Worm (Caenorhabditis elegans) whole organism, L3 larva: ENCODE results near the gene tag-342.

Experiments
- ZK546.5 ChIP-seq: sonication (generic microtip); optimal IDR thresholded peaks from 2 replicates; lab custom pipeline; 2017; ENCODE audit warnings: missing biosample characterization, missing genetic modification characterization
- aly-2 ChIP-seq: fragments of 150-350 bp; optimal IDR thresholded peaks from 2 replicates; lab custom pipeline; 2014; ENCODE audit warnings: missing biosample characterization, missing genetic modification characterization
- ama-1 ChIP-seq: fragments of 150-350 bp; optimal IDR thresholded peaks from 2 replicates; lab custom pipeline; 2018
- ceh-16 ChIP-seq: sonication (generic microtip); optimal IDR thresholded peaks from 2 replicates; lab custom pipeline; 2017; ENCODE audit warnings: missing biosample characterization, missing genetic modification characterization
- ceh-28 ChIP-seq: fragments of 150-350 bp; optimal IDR thresholded peaks from 2 replicates; lab custom pipeline; 2014; ENCODE audit warnings: missing biosample characterization, missing genetic modification reagents, missing genetic modification characterization
- daf-12 ChIP-seq: fragments of 150-350 bp; optimal IDR thresholded peaks from 2 replicates; lab custom pipeline; 2014; ENCODE audit warnings: missing biosample characterization, missing genetic modification reagents, missing genetic modification characterization
- egl-27 ChIP-seq: sonication (generic microtip); optimal IDR thresholded peaks from 4 replicates; lab custom pipeline; 2017; ENCODE audit warnings: missing biosample characterization, missing genetic modification reagents, missing genetic modification characterization
- elt-1 ChIP-seq: fragments of 150-350 bp; optimal IDR thresholded peaks from 2 replicates; lab custom pipeline; 2014; ENCODE audit warnings: missing biosample characterization, missing genetic modification characterization
- elt-2 ChIP-seq: sonication (generic microtip); optimal IDR thresholded peaks from 2 replicates; lab custom pipeline; 2016; ENCODE audit warnings: missing genetic modification reagents, mild to moderate bottlenecking, missing genetic modification characterization, missing compliant biosample characterization
- elt-3 ChIP-seq, 3 experiments: fragments of 150-350 bp in 1 of 3; sonication (generic microtip) in 2 of 3; optimal IDR thresholded peaks; 2 replicates in 2 of 3; 4 replicates in 1 of 3; lab custom pipeline; 2014 to 2017; ENCODE audit warnings: missing biosample characterization in 3 of 3, missing genetic modification characterization in 3 of 3
- fkh-10 ChIP-seq: sonication (generic microtip); optimal IDR thresholded peaks from 2 replicates; lab custom pipeline; 2017; ENCODE audit warnings: missing biosample characterization, missing genetic modification reagents, missing genetic modification characterization
- fkh-2 ChIP-seq: fragments of 150-350 bp; optimal IDR thresholded peaks from 2 replicates; lab custom pipeline; 2014; ENCODE audit warnings: missing biosample characterization, missing genetic modification reagents, missing genetic modification characterization
- fos-1 ChIP-seq: fragments of 150-350 bp; optimal IDR thresholded peaks from 2 replicates; lab custom pipeline; 2014; ENCODE audit warnings: missing biosample characterization, missing genetic modification characterization
- hmg-11 ChIP-seq: sonication (generic microtip); optimal IDR thresholded peaks from 2 replicates; lab custom pipeline; 2016; ENCODE audit warnings: missing genetic modification characterization, missing compliant biosample characterization
- jun-1 ChIP-seq: fragments of 150-350 bp; optimal IDR thresholded peaks from 2 replicates; lab custom pipeline; 2014; ENCODE audit warnings: missing biosample characterization, missing genetic modification reagents, missing genetic modification characterization
- lin-15B ChIP-seq: fragments of 150-350 bp; optimal IDR thresholded peaks from 2 replicates; lab custom pipeline; 2014; ENCODE audit warnings: missing biosample characterization, missing genetic modification characterization
- lin-39 ChIP-seq: fragments of 150-350 bp; optimal IDR thresholded peaks from 2 replicates; lab custom pipeline; 2018; ENCODE audit warnings: missing biosample characterization, missing genetic modification reagents, missing genetic modification characterization
- nfya-1 ChIP-seq: sonication (generic microtip); optimal IDR thresholded peaks from 2 replicates; lab custom pipeline; 2017; ENCODE audit warnings: missing genetic modification characterization, mild to moderate bottlenecking, missing compliant biosample characterization, antibody characterized with exemption, moderate library complexity; ENCODE audit not compliant: insufficient read depth
- nhr-11 ChIP-seq: fragments of 150-350 bp; optimal IDR thresholded peaks from 2 replicates; lab custom pipeline; 2014; ENCODE audit warnings: missing biosample characterization, missing genetic modification characterization
- nhr-23 ChIP-seq: fragments of 150-350 bp; optimal IDR thresholded peaks from 2 replicates; lab custom pipeline; 2014; ENCODE audit warnings: missing biosample characterization, missing genetic modification reagents, missing genetic modification characterization
- nhr-237 ChIP-seq: fragments of 150-350 bp; optimal IDR thresholded peaks from 2 replicates; lab custom pipeline; 2014; ENCODE audit warnings: missing biosample characterization, missing genetic modification characterization
- nhr-25 ChIP-seq: sonication (generic microtip); optimal IDR thresholded peaks from 2 replicates; lab custom pipeline; 2017; ENCODE audit warnings: missing biosample characterization, missing genetic modification characterization
- nhr-28 ChIP-seq: fragments of 150-350 bp; optimal IDR thresholded peaks from 2 replicates; lab custom pipeline; 2014; ENCODE audit warnings: missing biosample characterization, missing genetic modification characterization
- nhr-43 ChIP-seq: sonication (generic microtip); optimal IDR thresholded peaks from 2 replicates; lab custom pipeline; 2016; ENCODE audit warnings: mild to moderate bottlenecking, missing genetic modification characterization, missing compliant biosample characterization; ENCODE audit not compliant: poor library complexity, severe bottlenecking
- nhr-67 ChIP-seq: fragments of 150-350 bp; optimal IDR thresholded peaks from 2 replicates; lab custom pipeline; 2014; ENCODE audit warnings: missing biosample characterization, missing genetic modification characterization
- pha-4 ChIP-seq: fragments of 150-350 bp; optimal IDR thresholded peaks from 2 replicates; lab custom pipeline; 2014; ENCODE audit warnings: missing biosample characterization, missing genetic modification reagents, missing genetic modification characterization
- pqm-1 ChIP-seq: fragments of 150-350 bp; optimal IDR thresholded peaks from 2 replicates; lab custom pipeline; 2017; ENCODE audit warnings: missing biosample characterization, missing genetic modification characterization, inconsistent platforms
- snpc-4 ChIP-seq: fragments of 150-350 bp; optimal IDR thresholded peaks from 2 replicates; lab custom pipeline; 2014; ENCODE audit warnings: missing biosample characterization, missing genetic modification characterization
- tbx-2 ChIP-seq: sonication (generic microtip); optimal IDR thresholded peaks from 2 replicates; lab custom pipeline; 2016; ENCODE audit warnings: mild to moderate bottlenecking, missing genetic modification characterization, missing compliant biosample characterization
- unc-39 ChIP-seq: sonication (generic microtip); optimal IDR thresholded peaks from 4 replicates; lab custom pipeline; 2017; ENCODE audit warnings: missing biosample characterization, missing genetic modification characterization
- unc-62 ChIP-seq: fragments of 150-350 bp; sonication (generic microtip); optimal IDR thresholded peaks from 4 replicates; lab custom pipeline; 2014; ENCODE audit warnings: missing biosample characterization, missing genetic modification reagents, missing genetic modification characterization
- zag-1 ChIP-seq: fragments of 150-350 bp; optimal IDR thresholded peaks from 2 replicates; lab custom pipeline; 2014; ENCODE audit warnings: missing biosample characterization, missing genetic modification characterization
- ztf-4 ChIP-seq: fragments of 150-350 bp; optimal IDR thresholded peaks from 2 replicates; lab custom pipeline; 2014; ENCODE audit warnings: missing biosample characterization, missing genetic modification characterization

The tag-342 gene

DNA sequence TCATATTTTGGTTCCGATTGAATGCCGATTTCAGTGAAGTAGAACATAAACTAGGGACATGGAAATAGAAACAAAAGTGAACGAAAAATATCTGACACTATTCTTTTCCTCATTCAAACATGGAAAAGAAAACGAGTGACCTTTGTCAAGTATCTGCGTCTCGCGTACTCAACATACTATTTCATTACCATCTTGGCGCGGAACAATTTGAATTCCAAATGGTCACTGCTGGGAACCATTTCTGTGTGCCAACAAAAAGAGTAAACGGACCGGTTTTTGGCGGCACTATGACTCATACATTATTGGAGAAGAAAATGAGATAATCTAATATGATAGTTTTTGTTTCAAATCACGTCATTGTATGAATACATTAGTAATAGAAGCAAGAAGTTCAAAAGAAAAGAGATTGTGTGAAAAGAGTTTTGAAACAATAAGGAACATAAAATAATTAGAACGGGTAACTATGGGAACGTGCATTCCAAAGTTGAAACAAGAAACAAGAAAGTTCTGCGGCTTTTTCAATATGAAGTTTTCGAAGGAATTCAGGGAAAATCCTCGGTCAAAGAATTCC lies 14.6 kb downstream of the tag-342 start:
- TF ChIP-seq pha-4 = peak; percentile 18
- peak; percentile 53 for TF ChIP-seq nhr-25 (tag; lab: Kevin White, UChicago)
- TF ChIP-seq nhr-11 (tag; lab: Kevin White, UChicago) = no peak
- no peak for TF ChIP-seq fos-1 (tag; lab: Kevin White, UChicago)
- no peak for TF ChIP-seq egl-27 (tag; lab: Kevin White, UChicago)
- TF ChIP-seq tbx-2 (tag; lab: Kevin White, UChicago) = no peak
- no peak for TF ChIP-seq daf-12 (tag; lab: Kevin White, UChicago)

- TF ChIP-seq ceh-28 (tag; lab: Kevin White, UChicago) (no peak), ceh-16 (tag; lab: Kevin White, UChicago) (no peak), unc-62 (no peak), daf-12 (tag; lab: Kevin White, UChicago) (no peak), nhr-23 (no peak), ZK546.5 (no peak), nhr-43 (tag; lab: Kevin White, UChicago) (no peak), egl-27 (tag; lab: Kevin White, UChicago) (no peak), nfya-1 (tag; lab: Kevin White, UChicago) (peak; percentile 65), elt-2 (tag; lab: Kevin White, UChicago) (no peak), fos-1 (tag; lab: Kevin White, UChicago) (no peak), zag-1 (tag; lab: Kevin White, UChicago) (no peak), pha-4 (no peak), lin-39 (tag; lab: Kevin White, UChicago) (peak; percentile 0), lin-15B (tag; lab: Kevin White, UChicago) (peak; percentile 57)
- TF ChIP-seq, all 47 proteins: peak for 3
Measured at ce11 chrIII:9483716-9484115, 15.8 kb downstream of the tag-342 start.

DNA sequence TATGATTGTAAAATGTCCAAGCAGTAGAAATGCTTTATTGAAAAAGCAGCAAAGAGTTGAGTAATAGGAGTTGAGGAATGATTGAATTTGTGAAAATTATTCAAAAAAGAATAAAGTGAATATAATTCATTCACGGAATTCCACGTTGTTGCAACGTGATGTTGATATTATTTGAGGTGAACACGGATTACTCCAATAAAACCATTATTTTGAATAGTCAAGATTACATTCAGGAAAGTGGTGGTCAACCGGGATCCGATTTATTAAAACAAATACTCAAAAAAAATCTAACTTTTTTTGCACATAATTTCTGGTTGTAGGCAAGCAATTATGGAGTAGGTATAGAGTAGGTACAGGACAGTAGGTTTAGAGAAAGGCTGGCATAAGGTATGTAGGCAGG lies 17.4 kb downstream of the tag-342 start, which contains the start of gene bre-3:
Gene bre-3 (minus strand): TSS at position 101 of the 400 bp plus-strand sequence.
- TF ChIP-seq aly-2 (no peak), fkh-2 (no peak), snpc-4 (tag; lab: Kevin White, UChicago) (no peak), fkh-10 (GFP tag; lab: Kevin White, UChicago) (no peak), lin-39 (tag; lab: Kevin White, UChicago) (no peak), ceh-16 (tag; lab: Kevin White, UChicago) (no peak), elt-1 (tag; lab: Kevin White, UChicago) (no peak), hmg-11 (tag; lab: Kevin White, UChicago) (no peak), nhr-67 (tag; lab: Kevin White, UChicago) (no peak), nhr-25 (tag; lab: Kevin White, UChicago) (no peak), unc-39 (no peak), jun-1 (tag; lab: Kevin White, UChicago) (no peak), nhr-28 (tag; lab: Kevin White, UChicago) (no peak), nhr-23 (no peak), ama-1 (lab: Kevin White, UChicago) (no peak), fos-1 (tag; lab: Kevin White, UChicago) (no peak), elt-3 (tag; optimal IDR thresholded peaks at IDR 0.05; lab: Kevin White, UChicago) (no peak), pha-4 (no peak), ztf-4 (tag; lab: Kevin White, UChicago) (no peak), pqm-1 (tag; lab: Kevin White, UChicago) (no peak)

ce11 chrIII:9487454-9487853 lies 19.5 kb downstream of the tag-342 start:
- peak; percentile 81 for TF ChIP-seq elt-2 (tag; lab: Kevin White, UChicago)
- no peak for TF ChIP-seq hmg-11 (tag; lab: Kevin White, UChicago)
- TF ChIP-seq pqm-1 (tag; lab: Kevin White, UChicago) = peak; percentile 87
- peak; percentile 7 for TF ChIP-seq ceh-28 (tag; lab: Kevin White, UChicago)
- peak; percentile 72 for TF ChIP-seq pha-4
- TF ChIP-seq jun-1 (tag; lab: Kevin White, UChicago) = peak; percentile 10

DNA sequence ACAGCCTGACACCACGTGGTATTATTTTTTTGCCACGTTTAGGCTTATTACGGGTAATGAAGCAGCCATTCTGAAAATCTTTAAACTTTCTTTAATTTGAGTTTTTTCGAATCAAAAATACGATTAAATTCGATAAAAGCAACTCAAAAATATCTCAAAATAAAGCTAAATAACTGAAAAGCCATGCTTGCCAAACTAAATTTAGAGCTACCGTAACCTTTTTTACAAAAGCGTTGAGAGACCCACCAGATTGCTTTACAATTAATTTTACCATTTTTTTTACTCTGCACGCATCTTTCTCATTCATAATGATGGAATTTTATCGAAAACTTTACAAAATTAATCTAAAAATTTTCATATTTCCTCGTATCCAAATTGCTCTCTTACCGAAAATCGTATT lies 20.1 kb downstream of the tag-342 start:
- TF ChIP-seq nhr-237 (tag; lab: Kevin White, UChicago) (no peak), nhr-25 (tag; lab: Kevin White, UChicago) (no peak), nhr-43 (tag; lab: Kevin White, UChicago) (no peak), nfya-1 (tag; lab: Kevin White, UChicago) (no peak)
- TF ChIP-seq, all 47 proteins: peak for 0
